Worm (Caenorhabditis elegans): Measurements from ENCODE around the gene skr-16.

skr-16 gene

DNA sequence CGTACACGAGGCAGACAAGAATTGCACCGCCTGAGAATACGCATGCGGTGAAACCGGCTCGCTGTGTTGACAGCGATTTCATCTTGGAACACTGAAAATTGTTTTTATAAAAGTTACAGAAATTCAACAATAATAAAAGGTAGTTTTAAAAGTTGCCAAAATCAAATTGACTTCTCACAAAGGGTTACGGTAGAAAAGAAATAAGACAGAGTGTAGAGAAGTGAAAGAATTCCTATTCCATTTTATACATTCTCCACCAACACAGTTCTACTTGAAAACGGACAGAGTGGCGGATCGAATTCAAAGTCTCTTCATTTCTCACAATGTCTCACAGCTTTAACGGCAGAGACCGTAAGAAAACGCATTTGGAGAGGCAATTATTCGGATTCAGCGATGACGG, 16.1 kb upstream of the skr-16 start, which contains the start of gene col-113:
Gene col-113 (minus strand): TSS at position 101 of the 400 bp plus-strand sequence.
- no peak for TF ChIP-seq fkh-10 (GFP tag; optimal IDR thresholded peaks at IDR 0.05)
- TF ChIP-seq ceh-19 (GFP tag; optimal IDR thresholded peaks at IDR 0.05), result no peak
- no peak for TF ChIP-seq ets-4 (tag; optimal IDR thresholded peaks at IDR 0.05)
- no peak for TF ChIP-seq dve-1 (tag; optimal IDR thresholded peaks at IDR 0.05)
- no peak for TF ChIP-seq gmeb-2 (tag; optimal IDR thresholded peaks at IDR 0.05)
- no peak for TF ChIP-seq dmd-4 (tag; optimal IDR thresholded peaks at IDR 0.05; ENCODE audit: borderline replicate concordance)
- TF ChIP-seq hlh-6 (tag; optimal IDR thresholded peaks at IDR 0.05), result no peak
- no peak for TF ChIP-seq lim-6 (tag; optimal IDR thresholded peaks at IDR 0.05)
- TF ChIP-seq ceh-48 (tag; optimal IDR thresholded peaks at IDR 0.05), result no peak
- TF ChIP-seq ref-2 (tag; optimal IDR thresholded peaks at IDR 0.05), result no peak
- TF ChIP-seq unc-86 (tag; optimal IDR thresholded peaks at IDR 0.05), result no peak
- TF ChIP-seq unc-3 (GFP tag; conservative IDR thresholded peaks at IDR 0.05), result no peak
- no peak for TF ChIP-seq unc-3 (tag; optimal IDR thresholded peaks at IDR 0.05)
- TF ChIP-seq ceh-31 (tag; optimal IDR thresholded peaks at IDR 0.05), result no peak

DNA sequence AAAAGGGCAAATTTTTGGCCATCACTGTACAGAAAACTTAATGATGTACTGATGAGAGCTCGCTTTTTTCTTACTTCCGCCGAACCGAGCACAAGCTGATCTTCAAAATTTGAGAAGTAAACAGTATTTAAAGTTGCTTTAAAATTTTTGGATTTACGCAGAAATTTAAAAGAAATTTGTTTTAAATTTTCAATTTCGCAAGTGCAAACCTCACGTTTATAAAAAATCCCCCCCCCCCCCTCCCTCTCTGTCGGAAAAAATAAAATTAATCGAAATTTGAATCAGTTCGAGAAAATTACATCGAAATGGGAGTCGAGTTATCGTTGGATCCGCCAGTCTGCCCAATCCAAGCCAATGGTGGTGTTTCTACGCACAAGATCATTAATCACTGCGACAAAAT, 15.1 kb upstream of the skr-16 start, which contains the start of gene C34D4.3:
Gene C34D4.3 (plus strand): TSS at position 301 of the 400 bp plus-strand sequence.
- TF ChIP-seq syd-9 (tag; optimal IDR thresholded peaks at IDR 0.05) (no peak), pax-1 (tag; optimal IDR thresholded peaks at IDR 0.05) (no peak), fax-1 (tag; optimal IDR thresholded peaks at IDR 0.05) (no peak), tbx-2 (tag; optimal IDR thresholded peaks at IDR 0.05) (no peak), zip-5 (tag; optimal IDR thresholded peaks at IDR 0.05) (no peak), ceh-31 (tag; optimal IDR thresholded peaks at IDR 0.05) (no peak), nhr-11 (tag; optimal IDR thresholded peaks at IDR 0.05) (no peak), npax-4 (tag; optimal IDR thresholded peaks at IDR 0.05) (no peak), hlh-30 (tag; optimal IDR thresholded peaks at IDR 0.05; ENCODE audit: insufficient read depth) (no peak), ceh-48 (tag; optimal IDR thresholded peaks at IDR 0.05) (no peak), che-1 (tag; optimal IDR thresholded peaks at IDR 0.05) (no peak), ceh-2 (tag; optimal IDR thresholded peaks at IDR 0.05) (no peak), Y22D7AL.16 (tag; optimal IDR thresholded peaks at IDR 0.05) (no peak), ceh-9 (tag; optimal IDR thresholded peaks at IDR 0.05) (no peak), fkh-6 (tag; optimal IDR thresholded peaks at IDR 0.05) (no peak), pqm-1 (tag; optimal IDR thresholded peaks at IDR 0.05) (no peak)

DNA sequence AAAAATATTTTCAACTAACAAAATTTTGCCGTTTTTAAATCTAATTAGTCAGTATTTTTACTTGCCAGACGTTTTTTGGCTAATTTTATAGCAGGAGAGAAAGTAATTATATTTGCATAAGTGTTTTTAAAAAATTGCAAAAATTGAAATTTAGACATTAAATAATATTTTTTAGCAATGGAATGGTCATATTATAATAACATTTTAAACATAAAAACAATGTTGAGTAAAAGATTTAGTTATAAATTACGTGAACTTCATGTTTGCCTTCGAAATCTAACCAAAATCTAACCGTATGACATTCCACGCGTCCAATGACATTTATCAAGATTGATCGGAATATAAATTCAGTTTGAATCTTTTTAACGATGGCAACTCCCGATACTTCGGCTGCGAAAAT, 14.2 kb upstream of the skr-16 start, which contains the start of gene C34D4.2:
Gene C34D4.2 (plus strand): TSS at position 301 of the 400 bp plus-strand sequence.
- no peak for TF ChIP-seq ets-4 (tag; optimal IDR thresholded peaks at IDR 0.05)
- no peak for TF ChIP-seq pqm-1 (tag; optimal IDR thresholded peaks at IDR 0.05)
- no peak for TF ChIP-seq sdc-2 (tag; optimal IDR thresholded peaks at IDR 0.05)
- no peak for TF ChIP-seq hlh-30 (tag; optimal IDR thresholded peaks at IDR 0.05; ENCODE audit: insufficient read depth)
- no peak for TF ChIP-seq hlh-8 (tag; optimal IDR thresholded peaks at IDR 0.05)
- TF ChIP-seq nhr-11 (tag; optimal IDR thresholded peaks at IDR 0.05), result no peak
- no peak for TF ChIP-seq ahr-1 (tag; optimal IDR thresholded peaks at IDR 0.05)
- TF ChIP-seq pros-1 (tag; optimal IDR thresholded peaks at IDR 0.05), result no peak
- TF ChIP-seq dve-1 (tag; optimal IDR thresholded peaks at IDR 0.05), result no peak
- no peak for TF ChIP-seq K09A11.1 (tag; optimal IDR thresholded peaks at IDR 0.05; ENCODE audit: insufficient read depth)

DNA sequence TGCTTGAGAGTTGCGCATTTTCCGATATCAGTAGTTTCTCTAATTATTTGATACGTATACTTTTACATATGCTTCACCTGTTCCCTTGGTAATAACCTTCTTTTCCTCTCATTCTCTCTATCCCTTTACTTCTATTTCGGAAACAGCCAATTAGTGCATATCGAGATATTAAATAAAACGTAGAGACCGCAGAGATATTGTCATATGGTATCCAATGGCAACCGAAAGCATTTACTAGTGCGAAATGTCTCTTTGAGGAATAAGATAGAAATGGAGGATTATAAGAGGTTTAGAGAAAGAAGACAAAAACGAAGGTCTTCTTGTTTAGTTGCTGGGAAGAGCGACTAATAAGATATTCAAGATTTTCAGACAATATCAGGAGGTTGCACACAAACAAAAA, 12.2 kb upstream of the skr-16 start, which contains the start of gene maph-9:
Gene maph-9 (plus strand): TSS at position 273 of the 400 bp plus-strand sequence.
- TF ChIP-seq lin-11 (tag; optimal IDR thresholded peaks at IDR 0.05), result no peak
- TF ChIP-seq madf-2 (tag; optimal IDR thresholded peaks at IDR 0.05), result no peak
- TF ChIP-seq ceh-31 (tag; optimal IDR thresholded peaks at IDR 0.05), result peak; percentile 28
- no peak for TF ChIP-seq hlh-13 (GFP tag; optimal IDR thresholded peaks at IDR 0.05)
- no peak for TF ChIP-seq che-1 (tag; optimal IDR thresholded peaks at IDR 0.05)
- TF ChIP-seq ceh-45 (GFP tag; IDR thresholded peaks at IDR 0.05), result no peak
- no peak for TF ChIP-seq K09A11.1 (tag; optimal IDR thresholded peaks at IDR 0.05; ENCODE audit: insufficient read depth)
- TF ChIP-seq ceh-6 (GFP tag; optimal IDR thresholded peaks at IDR 0.05), result no peak
- peak; percentile 44 for TF ChIP-seq nfya-1 (tag; optimal IDR thresholded peaks at IDR 0.05)
- TF ChIP-seq hlh-15 (tag; optimal IDR thresholded peaks at IDR 0.05), result no peak
- peak; percentile 30 for TF ChIP-seq ceh-14 (tag; optimal IDR thresholded peaks at IDR 0.05)
- TF ChIP-seq eyg-1 (tag; optimal IDR thresholded peaks at IDR 0.05), result no peak
- TF ChIP-seq sdc-2 (tag; optimal IDR thresholded peaks at IDR 0.05), result no peak
- no peak for TF ChIP-seq ztf-16 (tag; optimal IDR thresholded peaks at IDR 0.05)
- TF ChIP-seq fkh-10 (GFP tag; optimal IDR thresholded peaks at IDR 0.05), result no peak
- TF ChIP-seq C08G9.2 (tag; optimal IDR thresholded peaks at IDR 0.05), result no peak
- no peak for TF ChIP-seq npax-4 (tag; optimal IDR thresholded peaks at IDR 0.05)
- no peak for TF ChIP-seq Y22D7AL.16 (tag; optimal IDR thresholded peaks at IDR 0.05)
- TF ChIP-seq hlh-8 (tag; optimal IDR thresholded peaks at IDR 0.05), result no peak

Data from whole organism, late embryonic.